Worm (Caenorhabditis elegans): Measurements from ENCODE around the gene klf-3.

Gene klf-3

ce11 chrII:6592251-6592650 lies 24.4 kb upstream of the klf-3 start, which contains the start of gene C56C10.9:
Gene C56C10.9, minus strand, starts transcription at chrII:6592351.
- no peak for TF ChIP-seq snpc-1.3 (tag; optimal IDR thresholded peaks at IDR 0.05; ENCODE audit: insufficient read depth)
- TF ChIP-seq cebp-2 (GFP tag; IDR thresholded peaks at IDR 0.05) = no peak
- no peak for TF ChIP-seq nfyb-1 (GFP tag; IDR thresholded peaks at IDR 0.05)
- no peak for TF ChIP-seq die-1 (tag; optimal IDR thresholded peaks at IDR 0.05)
- TF ChIP-seq lsl-1 (GFP tag; optimal IDR thresholded peaks at IDR 0.05) = no peak
- no peak for TF ChIP-seq F49E8.2 (tag; optimal IDR thresholded peaks at IDR 0.05; ENCODE audit: insufficient read depth)
- TF ChIP-seq T26A5.8 (tag; optimal IDR thresholded peaks at IDR 0.05) = no peak
- no peak for TF ChIP-seq ets-4 (GFP tag; optimal IDR thresholded peaks at IDR 0.05)
- no peak for TF ChIP-seq somi-1 (GFP tag; optimal IDR thresholded peaks at IDR 0.05)
- no peak for TF ChIP-seq gei-17 (GFP tag; optimal IDR thresholded peaks at IDR 0.05)

ce11 chrII:6594151-6594550 lies 22.5 kb upstream of the klf-3 start, which contains the start of gene aipr-1:
Gene aipr-1, minus strand, starts transcription at chrII:6594251.
- no peak for TF ChIP-seq snpc-1.1 (tag; optimal IDR thresholded peaks at IDR 0.05; ENCODE audit: insufficient read depth)
- TF ChIP-seq lin-54 (GFP tag; optimal IDR thresholded peaks at IDR 0.05) = no peak
- TF ChIP-seq nfyb-1 (GFP tag; IDR thresholded peaks at IDR 0.05) = no peak
- TF ChIP-seq attf-3 (GFP tag; conservative IDR thresholded peaks at IDR 0.05) = no peak

DNA sequence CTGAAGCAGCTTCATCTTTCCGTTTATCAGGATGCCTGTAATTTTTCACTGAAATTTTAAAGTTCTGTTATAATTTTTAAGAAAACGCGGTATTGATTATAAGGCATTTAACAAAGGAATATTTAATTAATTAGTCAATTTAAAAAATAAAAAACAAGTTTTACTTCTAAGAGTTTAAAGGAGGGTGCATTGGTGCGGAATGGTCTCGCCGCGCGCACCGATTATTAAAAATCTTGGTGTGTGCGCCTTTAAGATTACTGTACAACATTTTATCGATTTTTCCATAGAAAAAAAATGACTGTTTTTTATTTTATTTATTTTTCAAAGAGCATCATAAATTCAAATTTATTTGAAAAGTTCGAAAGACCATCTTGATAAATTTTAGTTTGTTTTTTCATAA lies 19.2 kb upstream of the klf-3 start:
- peak; percentile 83 for TF ChIP-seq lsl-1 (GFP tag; optimal IDR thresholded peaks at IDR 0.05)
- TF ChIP-seq madf-8 (GFP tag; conservative IDR thresholded peaks at IDR 0.05) = peak; percentile 62
- TF ChIP-seq D2030.7 (GFP tag; IDR thresholded peaks at IDR 0.05) = 0 out of 2 replicates have a peak, but pooled peaks have one; percentile 29
- TF ChIP-seq F33H1.4 (GFP tag; IDR thresholded peaks at IDR 0.05) = peak; percentile 83
- TF ChIP-seq tlf-1 (GFP tag; optimal IDR thresholded peaks at IDR 0.05) = no peak
- no peak for TF ChIP-seq Y53G8AR.9 (GFP tag; conservative IDR thresholded peaks at IDR 0.05)
- no peak for TF ChIP-seq let-526 (GFP tag; IDR thresholded peaks at IDR 0.05)
- TF ChIP-seq xnd-1 (tag; optimal IDR thresholded peaks at IDR 0.05) = peak; percentile 27
- peak; percentile 15 for TF ChIP-seq efl-1 (GFP tag; optimal IDR thresholded peaks at IDR 0.05)
- TF ChIP-seq madf-6 (GFP tag; IDR thresholded peaks at IDR 0.05) = peak; percentile 81

DNA sequence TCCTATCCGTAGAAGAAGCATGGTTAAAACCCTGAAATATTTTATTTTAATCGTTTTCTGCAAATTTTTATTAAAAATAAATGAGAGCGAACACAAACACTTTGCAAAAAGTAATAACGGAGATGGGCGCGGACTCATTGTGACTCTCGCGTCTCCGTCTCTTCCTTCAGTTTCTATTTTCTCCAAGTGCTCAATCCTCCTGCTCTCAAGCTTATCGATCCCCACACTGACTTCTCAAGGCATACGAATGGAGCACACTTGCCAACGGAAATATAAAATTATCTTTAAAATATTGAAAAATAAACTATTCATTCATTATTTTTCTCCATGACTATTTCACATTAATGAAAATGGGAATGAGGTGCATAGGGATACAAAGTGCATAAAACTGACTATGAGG lies 18.6 kb upstream of the klf-3 start, which contains the start of gene dnj-8:
dnj-8 (minus strand) TSS at position 31 of the 400 bp plus-strand sequence.
- TF ChIP-seq hmg-1.2 (GFP tag; IDR thresholded peaks at IDR 0.05) (no peak; the same call in 1 of the 2 replicates), nfya-1 (tag; optimal IDR thresholded peaks at IDR 0.05; ENCODE audit: borderline replicate concordance, insufficient read depth) (no peak), F55B11.4 (tag; optimal IDR thresholded peaks at IDR 0.05; ENCODE audit: borderline replicate concordance, insufficient read depth) (no peak), F57C9.4 (tag; optimal IDR thresholded peaks at IDR 0.05) (no peak), D2030.7 (GFP tag; IDR thresholded peaks at IDR 0.05) (no peak), F37B4.10 (GFP tag; IDR thresholded peaks at IDR 0.05) (no peak), nfya-2 (GFP tag; IDR thresholded peaks at IDR 0.05) (no peak), zim-3 (tag; optimal IDR thresholded peaks at IDR 0.05) (no peak), xnd-1 (tag; optimal IDR thresholded peaks at IDR 0.05) (no peak)

- TF ChIP-seq ZK185.1 (tag; optimal IDR thresholded peaks at IDR 0.05; ENCODE audit: poor library complexity, severe bottlenecking) = peak; percentile 34
- TF ChIP-seq lin-40 (tag; optimal IDR thresholded peaks at IDR 0.05) = peak; percentile 3
- peak; percentile 50 for TF ChIP-seq lsl-1 (GFP tag; optimal IDR thresholded peaks at IDR 0.05)
- TF ChIP-seq athp-1 (tag; optimal IDR thresholded peaks at IDR 0.05) = no peak
- TF ChIP-seq snpc-4 (GFP tag; optimal IDR thresholded peaks at IDR 0.05) = no peak
- TF ChIP-seq snpc-4 (tag; optimal IDR thresholded peaks at IDR 0.05) = peak in 1 of 4 experiments; percentile 4
- 0 out of 2 replicates have a peak, but pooled peaks have one; percentile 33 for TF ChIP-seq attf-3 (GFP tag; conservative IDR thresholded peaks at IDR 0.05)
- TF ChIP-seq cebp-1 (GFP tag; IDR thresholded peaks at IDR 0.05) = no peak
- peak; percentile 41 for TF ChIP-seq cebp-1 (tag; optimal IDR thresholded peaks at IDR 0.05)
- TF ChIP-seq madf-6 (GFP tag; IDR thresholded peaks at IDR 0.05) = peak; percentile 64
- no peak for TF ChIP-seq ama-1 (optimal IDR thresholded peaks at IDR 0.05)
- no peak for TF ChIP-seq ama-1 (GFP tag; optimal IDR thresholded peaks at IDR 0.05)
- peak; percentile 51; the same call in 1 of the 2 replicates for TF ChIP-seq F33H1.4 (GFP tag; IDR thresholded peaks at IDR 0.05)
- no peak for TF ChIP-seq unc-130 (GFP tag; optimal IDR thresholded peaks at IDR 0.05)
- TF ChIP-seq ztf-22 (GFP tag; optimal IDR thresholded peaks at IDR 0.05) = no peak
- TF ChIP-seq pbrm-1 (GFP tag; IDR thresholded peaks at IDR 0.05) = 0 out of 2 replicates have a peak, but pooled peaks have one; percentile 16
- TF ChIP-seq lin-54 (GFP tag; optimal IDR thresholded peaks at IDR 0.05) = peak; percentile 3
- TF ChIP-seq hmg-1.2 (GFP tag; IDR thresholded peaks at IDR 0.05) = peak; percentile 99
Observed at ce11 chrII:6600973-6601372, 15.7 kb upstream of the klf-3 start, which contains the start of gene vps-33.2. Gene vps-33.2, plus strand, starts transcription at chrII:6601216.

Measured in whole organism, young adult.